Worm (Caenorhabditis elegans): ENCODE measurements around the gene srh-19.

DNA sequence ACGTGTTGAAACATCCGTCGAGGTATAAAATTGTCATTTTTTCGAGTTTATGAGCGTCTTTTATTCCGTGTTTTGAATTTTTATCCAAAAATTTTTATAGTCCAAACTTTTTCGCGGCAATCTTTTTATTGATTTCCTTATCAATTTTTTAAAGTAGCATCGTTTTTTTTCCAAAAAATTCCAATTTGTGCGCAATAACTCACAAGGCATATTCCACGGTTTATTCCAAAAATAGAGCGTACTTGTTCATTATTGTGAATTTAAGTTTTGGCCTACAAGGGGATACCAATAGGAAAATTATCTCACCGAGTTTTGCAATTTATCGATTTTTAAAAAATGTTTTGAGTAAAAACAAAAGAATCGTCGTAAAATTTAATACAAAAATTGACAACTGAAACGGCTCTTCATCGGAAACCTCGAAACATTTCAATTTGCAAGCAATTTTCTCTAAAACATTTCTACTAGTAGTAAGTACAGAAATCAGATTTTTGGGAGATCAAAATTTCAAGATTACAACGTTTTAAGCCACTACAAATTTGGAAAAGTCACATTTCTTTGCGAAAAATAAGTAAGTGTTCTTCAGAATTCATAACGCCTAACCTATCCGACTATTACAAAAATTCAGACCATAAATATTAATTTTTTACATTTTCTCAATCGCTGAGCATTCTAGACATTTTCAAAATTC lies 30.8 kb downstream of the srh-19 start:
- no peak for TF ChIP-seq flh-1 (GFP tag; optimal IDR thresholded peaks at IDR 0.05)
- no peak for TF ChIP-seq nhr-28 (tag; optimal IDR thresholded peaks at IDR 0.05)
- TF ChIP-seq unc-120 (tag; optimal IDR thresholded peaks at IDR 0.05; ENCODE audit: poor library complexity, severe bottlenecking): no peak
- no peak for TF ChIP-seq blmp-1 (tag; optimal IDR thresholded peaks at IDR 0.05)
- TF ChIP-seq ham-2 (GFP tag; optimal IDR thresholded peaks at IDR 0.05): no peak

Data from whole organism, mixed stage, embryonic.